Worm (Caenorhabditis elegans): ENCODE measurements around the gene F09F7.5.
A peak's percentile ranks its signal among the peaks of the same experiment; 100 is the strongest.

Gene F09F7.5

ce11 chrIII:5566496-5566895 is 19.7 kb downstream of the F09F7.5 start:
- TF ChIP-seq mml-1 (tag; optimal IDR thresholded peaks at IDR 0.05) = no peak
- TF ChIP-seq ztf-11 (tag; optimal IDR thresholded peaks at IDR 0.05) = no peak
- TF ChIP-seq pqm-1 (tag; optimal IDR thresholded peaks at IDR 0.05) = no peak
- no peak for TF ChIP-seq tbx-2 (tag; optimal IDR thresholded peaks at IDR 0.05)
- no peak for TF ChIP-seq sea-2 (GFP tag; optimal IDR thresholded peaks at IDR 0.05)
- no peak for TF ChIP-seq aly-2 (tag; optimal IDR thresholded peaks at IDR 0.05)
- no peak for TF ChIP-seq snpc-4 (tag; optimal IDR thresholded peaks at IDR 0.05)
- TF ChIP-seq eor-1 (tag; optimal IDR thresholded peaks at IDR 0.05) = no peak
- TF ChIP-seq ceh-82 (tag; optimal IDR thresholded peaks at IDR 0.05) = no peak
- no peak for TF ChIP-seq ztf-4 (tag; optimal IDR thresholded peaks at IDR 0.05)
- no peak for TF ChIP-seq unc-39 (tag; optimal IDR thresholded peaks at IDR 0.05)
- TF ChIP-seq fkh-2 (tag; optimal IDR thresholded peaks at IDR 0.05) = no peak
- no peak for TF ChIP-seq nhr-43 (tag; optimal IDR thresholded peaks at IDR 0.05; ENCODE audit: poor library complexity, severe bottlenecking)
- TF ChIP-seq nhr-237 (tag; optimal IDR thresholded peaks at IDR 0.05) = no peak
- no peak for TF ChIP-seq lsy-12 (tag; optimal IDR thresholded peaks at IDR 0.05)
- no peak for TF ChIP-seq egl-5 (tag; optimal IDR thresholded peaks at IDR 0.05)
- TF ChIP-seq nhr-25 (tag; optimal IDR thresholded peaks at IDR 0.05) = no peak
- no peak for TF ChIP-seq nfya-1 (tag; optimal IDR thresholded peaks at IDR 0.05; ENCODE audit: insufficient read depth)

ce11 chrIII:5568265-5568664 is 21.5 kb downstream of the F09F7.5 start:
- no peak for TF ChIP-seq lin-15B (tag; optimal IDR thresholded peaks at IDR 0.05)
- no peak for TF ChIP-seq ztf-4 (tag; optimal IDR thresholded peaks at IDR 0.05)
- no peak for TF ChIP-seq nfya-1 (tag; optimal IDR thresholded peaks at IDR 0.05; ENCODE audit: insufficient read depth)
- TF ChIP-seq pqm-1 (tag; optimal IDR thresholded peaks at IDR 0.05) = no peak
- no peak for TF ChIP-seq nhr-23 (tag; optimal IDR thresholded peaks at IDR 0.05)
- TF ChIP-seq egl-27 (tag; optimal IDR thresholded peaks at IDR 0.05) = no peak
- no peak for TF ChIP-seq elt-1 (tag; optimal IDR thresholded peaks at IDR 0.05)
- no peak for TF ChIP-seq ztf-11 (tag; optimal IDR thresholded peaks at IDR 0.05)
- TF ChIP-seq unc-39 (tag; optimal IDR thresholded peaks at IDR 0.05) = no peak
- TF ChIP-seq mml-1 (tag; optimal IDR thresholded peaks at IDR 0.05) = no peak
- TF ChIP-seq nhr-76 (tag; optimal IDR thresholded peaks at IDR 0.05) = no peak
- no peak for TF ChIP-seq nhr-12 (tag; optimal IDR thresholded peaks at IDR 0.05)
- TF ChIP-seq ZK546.5 (tag; optimal IDR thresholded peaks at IDR 0.05) = no peak
- TF ChIP-seq aly-2 (tag; optimal IDR thresholded peaks at IDR 0.05) = no peak
- no peak for TF ChIP-seq nhr-11 (tag; optimal IDR thresholded peaks at IDR 0.05)
- no peak for TF ChIP-seq ceh-28 (tag; optimal IDR thresholded peaks at IDR 0.05)

ce11 chrIII:5568679-5569078 is 21.9 kb downstream of the F09F7.5 start, which contains the start of gene nspb-12:
nspb-12 (minus strand) TSS chrIII:5568779.
- no peak for TF ChIP-seq nhr-25 (tag; optimal IDR thresholded peaks at IDR 0.05)
- no peak for TF ChIP-seq ama-1 (optimal IDR thresholded peaks at IDR 0.05)
- no peak for TF ChIP-seq skn-1 (tag; optimal IDR thresholded peaks at IDR 0.05)
- no peak for TF ChIP-seq aly-2 (tag; optimal IDR thresholded peaks at IDR 0.05)

- peak; percentile 36 for TF ChIP-seq lin-39 (tag; optimal IDR thresholded peaks at IDR 0.05)
- TF ChIP-seq nfya-1 (tag; optimal IDR thresholded peaks at IDR 0.05; ENCODE audit: insufficient read depth) = peak; percentile 10
- no peak for TF ChIP-seq skn-1 (tag; optimal IDR thresholded peaks at IDR 0.05)
- no peak for TF ChIP-seq tbx-2 (tag; optimal IDR thresholded peaks at IDR 0.05)
These were observed 24.1 kb downstream of the F09F7.5 start for ce11 chrIII:5570814-5571443.

- TF ChIP-seq nhr-28 (tag; optimal IDR thresholded peaks at IDR 0.05) (no peak), nfya-1 (tag; optimal IDR thresholded peaks at IDR 0.05; ENCODE audit: insufficient read depth) (peak; percentile 16)
These were observed 26.0 kb downstream of the F09F7.5 start for ce11 chrIII:5572806-5573205.

ce11 chrIII:5573694-5574093 is 26.9 kb downstream of the F09F7.5 start, which contains the start of gene molo-1:
molo-1 (plus strand) TSS chrIII:5573994.
- no peak for TF ChIP-seq fkh-2 (tag; optimal IDR thresholded peaks at IDR 0.05)
- no peak for TF ChIP-seq fkh-10 (GFP tag; optimal IDR thresholded peaks at IDR 0.05)
- TF ChIP-seq nhr-77 (tag; optimal IDR thresholded peaks at IDR 0.05) = no peak
- no peak for TF ChIP-seq mdl-1 (tag; optimal IDR thresholded peaks at IDR 0.05)
- TF ChIP-seq ztf-4 (tag; optimal IDR thresholded peaks at IDR 0.05) = no peak
- no peak for TF ChIP-seq tbx-2 (tag; optimal IDR thresholded peaks at IDR 0.05)
- no peak for TF ChIP-seq ama-1 (optimal IDR thresholded peaks at IDR 0.05)
- TF ChIP-seq mml-1 (tag; optimal IDR thresholded peaks at IDR 0.05) = no peak
- no peak for TF ChIP-seq lin-39 (tag; optimal IDR thresholded peaks at IDR 0.05)
- no peak for TF ChIP-seq snpc-4 (tag; optimal IDR thresholded peaks at IDR 0.05)
- TF ChIP-seq skn-1 (tag; optimal IDR thresholded peaks at IDR 0.05) = no peak
- no peak for TF ChIP-seq unc-62 (GFP tag; optimal IDR thresholded peaks at IDR 0.05)
- no peak for TF ChIP-seq egl-27 (tag; optimal IDR thresholded peaks at IDR 0.05)
- no peak for TF ChIP-seq nhr-43 (tag; optimal IDR thresholded peaks at IDR 0.05; ENCODE audit: poor library complexity, severe bottlenecking)

All from whole organism, L3 larva.